Fruit fly (Drosophila melanogaster): ENCODE results near the gene CG1227.
A peak's percentile ranks its signal among the peaks of the same experiment; 100 is the strongest.

CG1227 gene

DNA sequence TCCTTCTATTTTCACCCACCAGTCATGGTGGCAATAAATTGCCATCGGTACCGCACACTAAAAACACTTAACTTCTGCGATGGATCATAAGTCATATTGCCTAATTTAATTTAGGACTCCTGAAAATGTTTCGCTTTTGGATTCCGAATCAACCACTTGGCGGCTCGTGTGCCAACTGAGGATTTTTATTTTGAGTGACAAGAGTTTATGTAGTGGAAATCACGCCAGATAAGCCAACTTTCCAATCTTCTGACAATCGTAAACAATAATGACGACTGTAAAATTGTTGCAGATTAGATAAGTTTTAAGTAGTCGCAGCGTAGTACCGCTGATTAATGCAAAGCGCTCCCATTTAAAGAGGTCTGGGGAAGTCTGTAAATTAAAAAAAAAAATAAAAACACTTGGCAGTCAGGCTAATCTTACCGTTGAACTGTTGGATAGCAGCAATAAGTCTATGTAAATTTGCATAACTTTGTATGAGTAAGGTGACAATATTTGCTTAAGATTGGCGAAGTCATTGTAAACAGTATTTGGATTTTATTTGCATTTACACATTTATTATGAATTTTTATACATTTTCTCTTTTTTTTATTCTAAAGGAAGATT is 32.5 kb downstream of the CG1227 start, which contains the start of gene CG14606:
Gene CG14606, minus strand, starts transcription at position 160 of the 606 bp plus-strand sequence.
- TF ChIP-seq CG8301 (tag; optimal IDR thresholded peaks at IDR 0.05) (no peak), CG13204 (GFP tag; optimal IDR thresholded peaks at IDR 0.05) (no peak), CG10348 (GFP tag; IDR thresholded peaks at IDR 0.05) (no peak), CG4496 (GFP tag; IDR thresholded peaks at IDR 0.05) (no peak), CG15710 (tag; optimal IDR thresholded peaks at IDR 0.05) (no peak), gl (tag; optimal IDR thresholded peaks at IDR 0.05) (no peak), CG12605 (GFP tag; IDR thresholded peaks at IDR 0.05) (no peak)

DNA sequence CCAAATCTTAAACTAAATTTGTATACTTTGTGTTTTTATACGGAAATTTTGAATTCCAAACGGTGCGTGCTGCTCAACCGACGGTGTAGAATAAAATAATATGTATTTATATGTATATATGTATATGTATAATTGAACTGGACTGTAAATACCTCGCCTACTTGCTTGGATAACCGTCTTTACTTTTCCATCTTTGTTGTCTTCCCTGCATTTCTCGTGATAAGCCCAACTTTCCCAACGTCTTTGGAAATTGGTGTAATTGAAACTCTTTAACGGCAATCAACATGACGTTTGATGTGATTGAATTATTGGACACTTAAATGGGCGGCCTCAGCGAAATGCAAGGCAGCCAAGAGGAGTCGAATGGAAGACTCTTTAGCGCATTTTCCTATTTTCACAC is 41.2 kb downstream of the CG1227 start, which contains the start of gene CG1288:
Gene CG1288, minus strand, starts transcription at position 101 of the 400 bp plus-strand sequence.
- TF ChIP-seq CG15710 (tag; optimal IDR thresholded peaks at IDR 0.05) (no peak), gl (tag; optimal IDR thresholded peaks at IDR 0.05) (no peak), CG13204 (GFP tag; optimal IDR thresholded peaks at IDR 0.05) (no peak), Pif1A (GFP tag; optimal IDR thresholded peaks at IDR 0.05) (no peak), CG12605 (GFP tag; IDR thresholded peaks at IDR 0.05) (no peak), CG10348 (GFP tag; IDR thresholded peaks at IDR 0.05) (no peak), rn (GFP tag; IDR thresholded peaks at IDR 0.05) (no peak), Snoo (tag; optimal IDR thresholded peaks at IDR 0.05) (no peak)

DNA sequence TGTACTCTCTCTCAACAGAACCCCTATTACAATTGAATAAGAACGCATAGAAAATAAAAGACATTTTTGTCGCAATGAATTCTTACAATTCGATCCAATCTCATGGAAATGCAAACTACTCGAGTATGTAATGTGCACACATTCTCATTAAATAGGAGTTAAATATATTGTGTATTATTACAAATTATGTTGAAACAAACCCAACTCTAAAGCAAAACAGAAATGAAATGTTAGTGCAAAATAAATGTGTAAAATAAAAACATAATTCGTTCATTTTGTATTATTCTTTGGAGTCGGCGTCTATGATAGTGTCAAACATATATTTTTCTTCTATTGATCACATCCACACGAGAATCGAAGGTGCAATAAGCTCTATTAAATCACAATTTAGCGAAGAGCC is 48.9 kb downstream of the CG1227 start, which contains the start of gene CG14609:
Gene CG14609, plus strand, starts transcription at position 301 of the 400 bp plus-strand sequence.
- no peak for TF ChIP-seq Pif1B (GFP tag; optimal IDR thresholded peaks at IDR 0.05)
- no peak for TF ChIP-seq CG8159 (tag; optimal IDR thresholded peaks at IDR 0.05)
- no peak for TF ChIP-seq gl (tag; optimal IDR thresholded peaks at IDR 0.05)
- no peak for TF ChIP-seq CG9948 (tag; optimal IDR thresholded peaks at IDR 0.05)
- TF ChIP-seq Pif1A (GFP tag; optimal IDR thresholded peaks at IDR 0.05), result no peak
- no peak for TF ChIP-seq CG12605 (GFP tag; IDR thresholded peaks at IDR 0.05)
- no peak for TF ChIP-seq CG10348 (GFP tag; IDR thresholded peaks at IDR 0.05)
- no peak for TF ChIP-seq CG14655 (GFP tag; optimal IDR thresholded peaks at IDR 0.05)
- no peak for TF ChIP-seq EcR (GFP tag; optimal IDR thresholded peaks at IDR 0.05)
- no peak for TF ChIP-seq CG32121 (GFP tag; IDR thresholded peaks at IDR 0.05)
- TF ChIP-seq CG34367 (tag; optimal IDR thresholded peaks at IDR 0.05), result no peak
- TF ChIP-seq CG13204 (GFP tag; optimal IDR thresholded peaks at IDR 0.05), result no peak
- TF ChIP-seq CG17806 (tag; optimal IDR thresholded peaks at IDR 0.05), result no peak
- TF ChIP-seq CG15710 (tag; optimal IDR thresholded peaks at IDR 0.05), result no peak
- TF ChIP-seq Ets98B (GFP tag; IDR thresholded peaks at IDR 0.05), result no peak

DNA sequence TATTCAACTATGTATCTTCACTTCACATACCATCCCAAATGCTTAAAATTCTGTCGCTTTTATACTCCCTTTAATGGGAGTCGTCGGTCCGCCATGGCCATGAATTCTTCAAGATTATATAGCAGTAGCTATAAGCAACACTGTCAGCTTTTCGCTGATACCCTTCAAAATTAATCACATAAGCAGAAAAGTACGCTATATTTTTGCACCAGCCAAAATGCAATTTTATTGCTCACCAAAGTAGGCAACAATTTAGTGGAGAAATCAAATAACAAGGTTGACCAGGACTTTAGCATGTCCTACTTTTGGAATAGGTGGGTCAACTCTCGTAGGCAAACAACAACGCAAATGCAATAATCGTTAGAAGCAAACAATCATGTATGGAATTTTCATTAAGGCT is 49.7 kb downstream of the CG1227 start:
- TF ChIP-seq CG15710 (tag; optimal IDR thresholded peaks at IDR 0.05) (no peak), Ets98B (GFP tag; IDR thresholded peaks at IDR 0.05) (no peak), D1 (tag; optimal IDR thresholded peaks at IDR 0.05) (peak; percentile 34), fd96Ca (GFP tag; IDR thresholded peaks at IDR 0.05) (no peak)
